Fruit fly (Drosophila melanogaster) S2 (cell line): Measurements from ENCODE around the gene CG32727.

Experiments
- CG8478 ChIP-seq: fragments of >200 bp; optimal IDR thresholded peaks from 2 replicates; lab custom pipeline; 2018
- CTCF ChIP-seq, 2 experiments: fragments of >200 bp; optimal IDR thresholded peaks; 2 replicates each; lab custom pipeline; 2018

dm6 chrX:7377840-7378239, 29.2 kb upstream of the CG32727 start, which contains the start of gene CheA7a:
- TF ChIP-seq CG8478 (lab: Kevin White, UChicago) (no peak), CTCF (optimal IDR thresholded peaks at IDR 0.05; lab: Kevin White, UChicago) (no peak)
